Worm (Caenorhabditis elegans): ENCODE results near the gene str-115.

ce11 chrV:11228653-11229173, 40.2 kb upstream of the str-115 start, which contains the start of gene pqn-70:
- TF ChIP-seq unc-130 (GFP tag; optimal IDR thresholded peaks at IDR 0.05) (peak; percentile 65), zag-1 (tag; optimal IDR thresholded peaks at IDR 0.05) (no peak), nhr-28 (tag; optimal IDR thresholded peaks at IDR 0.05) (peak; percentile 83), ceh-28 (tag; optimal IDR thresholded peaks at IDR 0.05) (peak; percentile 76), mep-1 (tag; optimal IDR thresholded peaks at IDR 0.05) (peak; percentile 92), lsy-2 (tag; optimal IDR thresholded peaks at IDR 0.05) (peak; percentile 71 to 91), F44E2.7 (GFP tag; IDR thresholded peaks at IDR 0.05) (no peak), ZK337.2 (GFP tag; IDR thresholded peaks at IDR 0.05) (no peak), fos-1 (tag; optimal IDR thresholded peaks at IDR 0.05) (no peak), Y75B8A.6 (GFP tag; IDR thresholded peaks at IDR 0.05) (no peak), sdz-12 (GFP tag; optimal IDR thresholded peaks at IDR 0.05) (no peak), F49E8.2 (tag; optimal IDR thresholded peaks at IDR 0.05; ENCODE audit: borderline replicate concordance) (no peak)

Measured in whole organism, L4 larva.